Fruit fly (Drosophila melanogaster) whole organism, embryonic: ENCODE data around the gene Nup153.

Source experiments
- Atf3 ChIP-seq: fragments of 200-800 bp; sonication (Bioruptor generic); optimal IDR thresholded peaks from 3 replicates; lab custom pipeline; 2016; ENCODE audit warnings: missing biosample characterization, missing genetic modification characterization
- B-H1 ChIP-seq: fragments of 200-800 bp; sonication (Bioruptor generic); IDR thresholded peaks from 3 replicates; pipeline ENCODE4 v1.3.6; 2022; ENCODE audit warnings: missing biosample characterization, missing genetic modification characterization
- BEAF-32 ChIP-seq: fragments of 200-800 bp; sonication (Bioruptor generic); optimal IDR thresholded peaks from 3 replicates; lab custom pipeline; 2017; ENCODE audit warnings: missing biosample characterization, missing genetic modification characterization, mild to moderate bottlenecking, moderate library complexity, missing genetic modification reagents
- Bteb2 ChIP-seq: fragments of 200-800 bp; sonication (Bioruptor generic); optimal IDR thresholded peaks from 2 replicates; lab custom pipeline; 2016; ENCODE audit warnings: missing biosample characterization, missing genetic modification characterization
- CG10321 ChIP-seq: fragments of 200-800 bp; sonication (Bioruptor generic); IDR thresholded peaks from 2 replicates; pipeline ENCODE4 v1.3.6; 2022; ENCODE audit warnings: missing biosample characterization, missing genetic modification characterization
- CG13775 ChIP-seq: fragments of 200-800 bp; sonication (Bioruptor generic); optimal IDR thresholded peaks from 3 replicates; lab custom pipeline; 2017; ENCODE audit warnings: missing biosample characterization, mild to moderate bottlenecking, missing genetic modification characterization
- CG1603 ChIP-seq: fragments of 200-800 bp; sonication (Bioruptor generic); optimal IDR thresholded peaks from 2 replicates; lab custom pipeline; 2019; ENCODE audit warnings: missing biosample characterization, mild to moderate bottlenecking, missing genetic modification characterization, moderate library complexity
- CG2712 ChIP-seq: fragments of 200-800 bp; optimal IDR thresholded peaks from 3 replicates; lab custom pipeline; 2019; ENCODE audit warnings: missing biosample characterization, mild to moderate bottlenecking, missing genetic modification characterization, moderate library complexity
- CG33557 ChIP-seq: fragments of 200-800 bp; sonication (Bioruptor generic); optimal IDR thresholded peaks from 2 replicates; lab custom pipeline; 2019; ENCODE audit warnings: missing biosample characterization, mild to moderate bottlenecking, missing genetic modification characterization, moderate library complexity
- CG34376 ChIP-seq: fragments of 200-800 bp; sonication (Bioruptor generic); optimal IDR thresholded peaks from 2 replicates; lab custom pipeline; 2018; ENCODE audit warnings: missing biosample characterization, mild to moderate bottlenecking, missing genetic modification characterization
- CG4282 ChIP-seq: fragments of 200-800 bp; sonication (Bioruptor generic); optimal IDR thresholded peaks from 2 replicates; lab custom pipeline; 2016; ENCODE audit warnings: missing biosample characterization, missing genetic modification characterization
- CG4404 ChIP-seq: fragments of 200-800 bp; sonication (Bioruptor generic); IDR thresholded peaks from 2 replicates; pipeline ENCODE4 v1.3.6; 2022; ENCODE audit warnings: missing biosample characterization, missing genetic modification characterization
- CG5245 ChIP-seq: fragments of 200-800 bp; sonication (Bioruptor generic); optimal IDR thresholded peaks from 3 replicates; lab custom pipeline; 2016; ENCODE audit warnings: missing biosample characterization, missing genetic modification characterization
- CG6683 ChIP-seq: fragments of 200-800 bp; sonication (Bioruptor generic); optimal IDR thresholded peaks from 2 replicates; lab custom pipeline; 2017; ENCODE audit warnings: missing biosample characterization, mild to moderate bottlenecking, missing genetic modification characterization, missing genetic modification reagents
- CG9797 ChIP-seq: fragments of 200-800 bp; sonication (Bioruptor generic); optimal IDR thresholded peaks from 3 replicates; lab custom pipeline; 2018; ENCODE audit warnings: missing biosample characterization, mild to moderate bottlenecking, missing genetic modification characterization
- E2f2 ChIP-seq: fragments of 200-800 bp; sonication (Bioruptor generic); IDR thresholded peaks from 2 replicates; pipeline ENCODE4 v1.3.6; 2022; ENCODE audit warnings: missing biosample characterization, missing genetic modification characterization
- HmgZ ChIP-seq: fragments of 200-800 bp; sonication (Bioruptor generic); optimal IDR thresholded peaks from 2 replicates; lab custom pipeline; 2018; ENCODE audit warnings: missing biosample characterization, mild to moderate bottlenecking, missing genetic modification characterization
- Hmr ChIP-seq: fragments of 200-800 bp; sonication (Bioruptor generic); optimal IDR thresholded peaks from 3 replicates; lab custom pipeline; 2017; ENCODE audit warnings: mild to moderate bottlenecking, missing biosample characterization, missing genetic modification reagents, missing genetic modification characterization
- Hsf ChIP-seq: fragments of 200-800 bp; sonication (Bioruptor generic); optimal IDR thresholded peaks from 3 replicates; lab custom pipeline; 2016; ENCODE audit warnings: missing biosample characterization, missing genetic modification characterization
- Kr ChIP-seq: fragments of 200-800 bp; sonication (Bioruptor generic); optimal IDR thresholded peaks from 2 replicates; lab custom pipeline; 2017; ENCODE audit warnings: missing biosample characterization, mild to moderate bottlenecking, missing genetic modification characterization
- Lpt ChIP-seq: fragments of >200 bp; optimal IDR thresholded peaks from 2 replicates; lab custom pipeline; 2018; ENCODE audit warnings: missing biosample characterization, missing genetic modification characterization
- Meics ChIP-seq: fragments of 200-800 bp; sonication (Bioruptor generic); optimal IDR thresholded peaks from 2 replicates; lab custom pipeline; 2017; ENCODE audit warnings: missing biosample characterization, mild to moderate bottlenecking, missing genetic modification characterization
- Nf-YB ChIP-seq: fragments of 200-800 bp; sonication (Bioruptor generic); optimal IDR thresholded peaks from 3 replicates; lab custom pipeline; 2019; ENCODE audit warnings: missing biosample characterization, mild to moderate bottlenecking, missing genetic modification characterization, moderate library complexity
- Scr ChIP-seq: fragments of 200-800 bp; sonication (Bioruptor generic); IDR thresholded peaks from 2 replicates; pipeline ENCODE4 v1.3.6; 2022; ENCODE audit warnings: missing biosample characterization, missing genetic modification characterization; ENCODE audit not compliant: partially characterized antibody
- ash1 ChIP-seq: fragments of 200-800 bp; sonication (Bioruptor generic); optimal IDR thresholded peaks from 2 replicates; lab custom pipeline; 2018; ENCODE audit warnings: missing biosample characterization, mild to moderate bottlenecking, missing genetic modification characterization
- az2 ChIP-seq: fragments of 200-800 bp; sonication (Bioruptor generic); optimal IDR thresholded peaks from 3 replicates; lab custom pipeline; 2016; ENCODE audit warnings: missing biosample characterization, missing genetic modification characterization
- bsh ChIP-seq, 2 experiments: fragments of 200-800 bp; sonication (Bioruptor generic); optimal IDR thresholded peaks; 2 replicates each; lab custom pipeline; 2017 to 2018; ENCODE audit warnings: mild to moderate bottlenecking in 2 of 2, missing biosample characterization in 2 of 2, missing genetic modification characterization in 2 of 2, moderate library complexity in 1 of 2
- cad ChIP-seq: fragments of >200 bp; optimal IDR thresholded peaks from 2 replicates; lab custom pipeline; 2017; ENCODE audit warnings: missing biosample characterization, missing genetic modification characterization
- caup ChIP-seq: fragments of 200-800 bp; sonication (Bioruptor generic); optimal IDR thresholded peaks from 3 replicates; lab custom pipeline; 2017; ENCODE audit warnings: missing biosample characterization, mild to moderate bottlenecking, missing genetic modification characterization, moderate library complexity; ENCODE audit not compliant: severe bottlenecking
- cg ChIP-seq: fragments of 200-800 bp; sonication (Bioruptor generic); optimal IDR thresholded peaks from 3 replicates; lab custom pipeline; 2019; ENCODE audit warnings: missing biosample characterization, mild to moderate bottlenecking, missing genetic modification characterization, moderate library complexity
- chinmo ChIP-seq: fragments of 200-800 bp; sonication (Bioruptor generic); IDR thresholded peaks from 4 replicates; pipeline ENCODE4 v1.3.6; 2022; ENCODE audit warnings: missing biosample characterization, missing genetic modification characterization; ENCODE audit not compliant: partially characterized antibody
- ci ChIP-seq: fragments of 200-800 bp; sonication (Bioruptor generic); IDR thresholded peaks from 3 replicates; pipeline ENCODE4 v1.3.6; 2022; ENCODE audit warnings: missing biosample characterization, missing genetic modification characterization
- croc ChIP-seq: fragments of 200-800 bp; sonication (Bioruptor generic); conservative IDR thresholded peaks from 3 replicates; pipeline ENCODE4 v1.3.6; 2022; ENCODE audit warnings: missing biosample characterization, missing genetic modification characterization
- crp ChIP-seq, 2 experiments: fragments of 200-800 bp; sonication (Bioruptor generic); optimal IDR thresholded peaks; 2 replicates in 1 of 2; 3 replicates in 1 of 2; lab custom pipeline; 2017; ENCODE audit warnings: missing biosample characterization in 2 of 2, missing genetic modification characterization in 2 of 2, mild to moderate bottlenecking in 1 of 2, moderate library complexity in 1 of 2
- da ChIP-seq: fragments of 200-800 bp; sonication (Bioruptor generic); optimal IDR thresholded peaks from 2 replicates; lab custom pipeline; 2016; ENCODE audit warnings: missing biosample characterization, missing genetic modification characterization
- dmrt99B ChIP-seq: fragments of 200-800 bp; sonication (Bioruptor generic); optimal IDR thresholded peaks from 2 replicates; lab custom pipeline; 2018; ENCODE audit warnings: missing biosample characterization, mild to moderate bottlenecking, missing genetic modification characterization, moderate library complexity
- eyg ChIP-seq: fragments of 200-800 bp; sonication (Bioruptor generic); optimal IDR thresholded peaks from 3 replicates; lab custom pipeline; 2016; ENCODE audit warnings: missing biosample characterization, missing genetic modification characterization
- lilli ChIP-seq: fragments of 200-800 bp; sonication (Bioruptor generic); optimal IDR thresholded peaks from 3 replicates; lab custom pipeline; 2016; ENCODE audit warnings: missing biosample characterization, missing genetic modification characterization
- luna ChIP-seq: fragments of 200-800 bp; sonication (Bioruptor generic); optimal IDR thresholded peaks from 2 replicates; lab custom pipeline; 2016; ENCODE audit warnings: missing biosample characterization, missing genetic modification characterization
- sd ChIP-seq: fragments of 200-800 bp; sonication (Bioruptor generic); optimal IDR thresholded peaks from 3 replicates; lab custom pipeline; 2018; ENCODE audit warnings: missing biosample characterization, mild to moderate bottlenecking, missing genetic modification characterization, moderate library complexity
- slbo ChIP-seq: fragments of 200-800 bp; sonication (Bioruptor generic); IDR thresholded peaks from 2 replicates; pipeline ENCODE4 v1.3.6; 2022; ENCODE audit warnings: missing biosample characterization, missing genetic modification characterization
- slou ChIP-seq: fragments of 200-800 bp; sonication (Bioruptor generic); optimal IDR thresholded peaks from 3 replicates; lab custom pipeline; 2016; ENCODE audit warnings: missing biosample characterization, missing genetic modification characterization
- trem ChIP-seq: fragments of 200-800 bp; optimal IDR thresholded peaks from 3 replicates; lab custom pipeline; 2019; ENCODE audit warnings: missing biosample characterization, mild to moderate bottlenecking, missing genetic modification characterization, moderate library complexity
- trh ChIP-seq: fragments of 200-800 bp; sonication (Bioruptor generic); optimal IDR thresholded peaks from 2 replicates; lab custom pipeline; 2016; ENCODE audit warnings: missing biosample characterization, missing genetic modification characterization
- unpg ChIP-seq: fragments of 200-800 bp; sonication (Bioruptor generic); optimal IDR thresholded peaks from 3 replicates; lab custom pipeline; 2018; ENCODE audit warnings: missing biosample characterization, mild to moderate bottlenecking, missing genetic modification characterization, moderate library complexity
- vnd ChIP-seq: fragments of 200-800 bp; sonication (Bioruptor generic); IDR thresholded peaks from 3 replicates; pipeline ENCODE4 v1.3.6; 2022; ENCODE audit warnings: missing biosample characterization, missing genetic modification characterization; ENCODE audit not compliant: partially characterized antibody
- wdn ChIP-seq: fragments of 200-800 bp; sonication (Bioruptor generic); IDR thresholded peaks from 2 replicates; pipeline ENCODE4 v1.3.6; 2022; ENCODE audit warnings: missing biosample characterization, missing genetic modification characterization
- zen ChIP-seq: fragments of 200-800 bp; sonication (Bioruptor generic); optimal IDR thresholded peaks from 3 replicates; lab custom pipeline; 2018; ENCODE audit warnings: missing biosample characterization, mild to moderate bottlenecking, missing genetic modification characterization, moderate library complexity
- zf30C ChIP-seq: fragments of 200-800 bp; sonication (Bioruptor generic); optimal IDR thresholded peaks from 3 replicates; lab custom pipeline; 2018; ENCODE audit warnings: missing biosample characterization, mild to moderate bottlenecking, missing genetic modification characterization
- zfh1 ChIP-seq: fragments of 200-800 bp; sonication (Bioruptor generic); IDR thresholded peaks from 3 replicates; pipeline ENCODE4 v1.3.6; 2022; ENCODE audit warnings: missing biosample characterization, missing genetic modification characterization

Nup153 gene

dm6 chrX:16654931-16655409 lies 55.9 kb downstream of the Nup153 start, which contains the start of the genes Nemp and r (continued):
- TF ChIP-seq zen (tag; lab: Kevin White, UChicago) (no peak), Hmr (peak; percentile 41), caup (GFP tag; lab: Kevin White, UChicago) (no peak), luna (GFP tag; lab: Kevin White, UChicago) (no peak), cad (no peak), B-H1 (GFP tag; lab: Robert Waterston, UW) (no peak), Scr (peak; percentile 79), CG4282 (GFP tag; lab: Kevin White, UChicago) (no peak), ash1 (no peak), bsh (GFP tag; optimal IDR thresholded peaks at IDR 0.05; lab: Kevin White, UChicago) (no peak), CG4404 (GFP tag; lab: Robert Waterston, UW) (no peak), E2f2 (GFP tag; lab: Robert Waterston, UW) (peak; percentile 79), CG6683 (no peak), Hsf (GFP tag; lab: Kevin White, UChicago) (no peak), wdn (GFP tag; lab: Robert Waterston, UW) (no peak), da (GFP tag; lab: Kevin White, UChicago) (no peak), lilli (GFP tag; lab: Kevin White, UChicago) (no peak), CG9797 (GFP tag; lab: Kevin White, UChicago) (peak; percentile 55), CG33557 (no peak), Nf-YB (GFP tag; lab: Kevin White, UChicago) (no peak), CG5245 (no peak), zf30C (GFP tag; lab: Kevin White, UChicago) (no peak), trem (tag; lab: Kevin White, UChicago) (peak; percentile 24), CG2712 (tag; lab: Kevin White, UChicago) (peak; percentile 33), slbo (GFP tag; lab: Robert Waterston, UW) (no peak), CG1603 (peak; percentile 47), eyg (GFP tag; lab: Kevin White, UChicago) (no peak), Meics (GFP tag; lab: Kevin White, UChicago) (no peak), chinmo (no peak), CG13775 (GFP tag; lab: Kevin White, UChicago) (no peak), vnd (peak; percentile 62; the same call in 2 of the 3 replicates), Kr (GFP tag; lab: Kevin White, UChicago) (no peak), Atf3 (GFP tag; lab: Kevin White, UChicago) (no peak), sd (peak; percentile 39), cg (GFP tag; lab: Kevin White, UChicago) (no peak), BEAF-32 (GFP tag; lab: Kevin White, UChicago) (peak; percentile 89), CG10321 (GFP tag; lab: Robert Waterston, UW) (no peak), az2 (GFP tag; lab: Kevin White, UChicago) (no peak), HmgZ (tag; lab: Kevin White, UChicago) (peak; percentile 40), croc (GFP tag; lab: Robert Waterston, UW) (no peak), zfh1 (GFP tag; lab: Robert Waterston, UW) (no peak), ci (GFP tag; lab: Robert Waterston, UW) (no peak), Bteb2 (GFP tag; lab: Kevin White, UChicago) (no peak), trh (GFP tag; lab: Kevin White, UChicago) (no peak), dmrt99B (tag; lab: Kevin White, UChicago) (no peak), slou (GFP tag; lab: Kevin White, UChicago) (no peak), unpg (GFP tag; lab: Kevin White, UChicago) (no peak), CG34376 (GFP tag; lab: Kevin White, UChicago) (no peak), Lpt (GFP tag; lab: Kevin White, UChicago) (no peak), crp (GFP tag; optimal IDR thresholded peaks at IDR 0.05; lab: Kevin White, UChicago) (no peak)
